Fruit fly (Drosophila melanogaster): Measurements from ENCODE around the gene r-l.

The r-l gene

dm6 chr3R:21077577-21077976 is 4.5 kb upstream of the r-l start:
- TF ChIP-seq CG11617 (GFP tag; optimal IDR thresholded peaks at IDR 0.05) (no peak), CG14711 (tag; optimal IDR thresholded peaks at IDR 0.05) (no peak), bab1 (GFP tag; optimal IDR thresholded peaks at IDR 0.05) (no peak), CG7101 (tag; optimal IDR thresholded peaks at IDR 0.05) (no peak), tj (GFP tag; optimal IDR thresholded peaks at IDR 0.05) (no peak), CG33017 (tag; optimal IDR thresholded peaks at IDR 0.05) (no peak), Clk (GFP tag; optimal IDR thresholded peaks at IDR 0.05) (no peak), CG12768 (GFP tag; optimal IDR thresholded peaks at IDR 0.05) (no peak), pad (GFP tag; optimal IDR thresholded peaks at IDR 0.05) (no peak), CG1620 (GFP tag; optimal IDR thresholded peaks at IDR 0.05) (no peak), cnc (optimal IDR thresholded peaks at IDR 0.05) (no peak), ovo (GFP tag; optimal IDR thresholded peaks at IDR 0.05) (no peak), Crg-1 (GFP tag; optimal IDR thresholded peaks at IDR 0.05) (no peak), Hr96 (GFP tag; optimal IDR thresholded peaks at IDR 0.05) (no peak)

- no peak for TF ChIP-seq tj (GFP tag; optimal IDR thresholded peaks at IDR 0.05)
- no peak for TF ChIP-seq CG33017 (tag; optimal IDR thresholded peaks at IDR 0.05)
- TF ChIP-seq CG14711 (tag; optimal IDR thresholded peaks at IDR 0.05): no peak
- no peak for TF ChIP-seq Crg-1 (GFP tag; optimal IDR thresholded peaks at IDR 0.05)
- no peak for TF ChIP-seq CG1620 (GFP tag; optimal IDR thresholded peaks at IDR 0.05)
- no peak for TF ChIP-seq cnc (optimal IDR thresholded peaks at IDR 0.05)
- TF ChIP-seq pad (GFP tag; optimal IDR thresholded peaks at IDR 0.05): no peak
- no peak for TF ChIP-seq CG12768 (GFP tag; optimal IDR thresholded peaks at IDR 0.05)
- TF ChIP-seq toe (GFP tag; optimal IDR thresholded peaks at IDR 0.05): no peak
- TF ChIP-seq CG7045 (GFP tag; optimal IDR thresholded peaks at IDR 0.05): no peak
- TF ChIP-seq Clk (GFP tag; optimal IDR thresholded peaks at IDR 0.05): no peak
- TF ChIP-seq Hr96 (GFP tag; optimal IDR thresholded peaks at IDR 0.05): no peak
- TF ChIP-seq Mnt (GFP tag; optimal IDR thresholded peaks at IDR 0.05): no peak
- no peak for TF ChIP-seq CG7101 (tag; optimal IDR thresholded peaks at IDR 0.05)
Observed at dm6 chr3R:21073707-21074106, 588 bp upstream of the r-l start, which contains the start of gene dmrt93B. Gene dmrt93B (plus strand): TSS chr3R:21074007.

dm6 chr3R:21071943-21072500 is 1.1 kb downstream of the r-l start:
- TF ChIP-seq CG5204 (GFP tag; optimal IDR thresholded peaks at IDR 0.05): no peak
- TF ChIP-seq pad (GFP tag; optimal IDR thresholded peaks at IDR 0.05): no peak
- TF ChIP-seq tj (GFP tag; optimal IDR thresholded peaks at IDR 0.05): no peak
- no peak for TF ChIP-seq CG12768 (GFP tag; optimal IDR thresholded peaks at IDR 0.05)
- TF ChIP-seq Mnt (GFP tag; optimal IDR thresholded peaks at IDR 0.05): no peak
- no peak for TF ChIP-seq CG7101 (tag; optimal IDR thresholded peaks at IDR 0.05)
- no peak for TF ChIP-seq CG7045 (GFP tag; optimal IDR thresholded peaks at IDR 0.05)
- no peak for TF ChIP-seq Hr96 (GFP tag; optimal IDR thresholded peaks at IDR 0.05)
- no peak for TF ChIP-seq CG1620 (GFP tag; optimal IDR thresholded peaks at IDR 0.05)
- no peak for TF ChIP-seq bab1 (GFP tag; optimal IDR thresholded peaks at IDR 0.05)
- TF ChIP-seq cnc (optimal IDR thresholded peaks at IDR 0.05): no peak
- TF ChIP-seq CG33017 (tag; optimal IDR thresholded peaks at IDR 0.05): no peak
- TF ChIP-seq cic (GFP tag; optimal IDR thresholded peaks at IDR 0.05): no peak

- no peak for TF ChIP-seq tj (GFP tag; optimal IDR thresholded peaks at IDR 0.05)
- no peak for TF ChIP-seq CG33017 (tag; optimal IDR thresholded peaks at IDR 0.05)
- TF ChIP-seq CG11617 (GFP tag; optimal IDR thresholded peaks at IDR 0.05): no peak
- TF ChIP-seq CG1620 (GFP tag; optimal IDR thresholded peaks at IDR 0.05): no peak
- TF ChIP-seq ovo (GFP tag; optimal IDR thresholded peaks at IDR 0.05): no peak
- TF ChIP-seq Crg-1 (GFP tag; optimal IDR thresholded peaks at IDR 0.05): no peak
Observed at dm6 chr3R:21071312-21071711, 1.8 kb downstream of the r-l start.

dm6 chr3R:21069742-21070141 is 3.4 kb downstream of the r-l start:
- TF ChIP-seq kay (GFP tag; ENCODE audit: borderline replicate concordance) (peak; percentile 17), Clk (GFP tag; optimal IDR thresholded peaks at IDR 0.05) (no peak)

- TF ChIP-seq CG11617 (GFP tag; optimal IDR thresholded peaks at IDR 0.05) (no peak), ovo (GFP tag; optimal IDR thresholded peaks at IDR 0.05) (no peak), kay (GFP tag; ENCODE audit: borderline replicate concordance) (peak; percentile 63)
Observed at dm6 chr3R:21067543-21067942, 5.6 kb downstream of the r-l start.

- TF ChIP-seq toe (GFP tag; optimal IDR thresholded peaks at IDR 0.05): no peak
- no peak for TF ChIP-seq bab1 (GFP tag; optimal IDR thresholded peaks at IDR 0.05)
- TF ChIP-seq kay (GFP tag; ENCODE audit: borderline replicate concordance): peak; percentile 38
- TF ChIP-seq CG12768 (GFP tag; optimal IDR thresholded peaks at IDR 0.05): peak; percentile 3
- no peak for TF ChIP-seq cnc (optimal IDR thresholded peaks at IDR 0.05)
Observed at dm6 chr3R:21066469-21067284, 6.4 kb downstream of the r-l start.
